Fruit fly (Drosophila melanogaster) whole organism, pupa: ENCODE results near the gene insv.

Experiments
- CG10348 ChIP-seq: fragments of 200-800 bp; sonication (Bioruptor generic); IDR thresholded peaks from 2 replicates; pipeline ENCODE4 v1.3.6; 2022; ENCODE audit warnings: missing biosample characterization, missing genetic modification characterization
- CG12605 ChIP-seq: fragments of 200-800 bp; sonication (Bioruptor generic); IDR thresholded peaks from 2 replicates; pipeline ENCODE4 v1.3.6; 2022; ENCODE audit warnings: missing biosample characterization, missing genetic modification characterization
- CG14655 ChIP-seq: fragments of 200-800 bp; sonication (Bioruptor generic); optimal IDR thresholded peaks from 3 replicates; lab custom pipeline; 2017; ENCODE audit warnings: mild to moderate bottlenecking, missing biosample characterization, missing genetic modification reagents, missing genetic modification characterization
- CG17806 ChIP-seq: fragments of 200-800 bp; sonication (Bioruptor generic); optimal IDR thresholded peaks from 2 replicates; lab custom pipeline; 2018; ENCODE audit warnings: missing biosample characterization, mild to moderate bottlenecking, missing genetic modification characterization, moderate library complexity
- CG34367 ChIP-seq: fragments of 200-800 bp; sonication (Bioruptor generic); optimal IDR thresholded peaks from 2 replicates; lab custom pipeline; 2018; ENCODE audit warnings: missing biosample characterization, mild to moderate bottlenecking, missing genetic modification characterization
- CG9948 ChIP-seq: fragments of 200-800 bp; sonication (Bioruptor generic); optimal IDR thresholded peaks from 2 replicates; lab custom pipeline; 2018; ENCODE audit warnings: missing biosample characterization, mild to moderate bottlenecking, missing genetic modification characterization, moderate library complexity
- EcR ChIP-seq: fragments of 200-800 bp; sonication (Bioruptor generic); optimal IDR thresholded peaks from 3 replicates; lab custom pipeline; 2019; ENCODE audit warnings: missing biosample characterization, missing genetic modification characterization, mild to moderate bottlenecking, moderate library complexity, missing genetic modification reagents
- Pif1A ChIP-seq: fragments of 200-800 bp; sonication (Bioruptor generic); optimal IDR thresholded peaks from 3 replicates; lab custom pipeline; 2016; ENCODE audit warnings: missing biosample characterization, missing genetic modification characterization
- Pif1B ChIP-seq: fragments of 200-800 bp; sonication (Bioruptor generic); optimal IDR thresholded peaks from 3 replicates; lab custom pipeline; 2016; ENCODE audit warnings: missing biosample characterization, missing genetic modification characterization
- Snoo ChIP-seq: fragments of 200-800 bp; sonication (Bioruptor generic); optimal IDR thresholded peaks from 3 replicates; lab custom pipeline; 2017; ENCODE audit warnings: missing biosample characterization, mild to moderate bottlenecking, missing genetic modification characterization, inconsistent platforms
- gl ChIP-seq: fragments of 200-800 bp; sonication (Bioruptor generic); optimal IDR thresholded peaks from 2 replicates; lab custom pipeline; 2018; ENCODE audit warnings: missing biosample characterization, mild to moderate bottlenecking, missing genetic modification characterization

- TF ChIP-seq CG34367 (no peak), Pif1B (GFP tag; lab: Kevin White, UChicago) (no peak), CG14655 (GFP tag; lab: Kevin White, UChicago) (no peak), Snoo (tag; lab: Kevin White, UChicago) (no peak), EcR (GFP tag; lab: Kevin White, UChicago) (no peak), Pif1A (GFP tag; lab: Kevin White, UChicago) (no peak), CG17806 (tag; lab: Kevin White, UChicago) (no peak), CG9948 (tag; lab: Kevin White, UChicago) (no peak), CG10348 (GFP tag; lab: Robert Waterston, UW) (no peak), gl (tag; lab: Kevin White, UChicago) (no peak), CG12605 (GFP tag; lab: Robert Waterston, UW) (no peak)
These were observed 47.1 kb upstream of the insv start for dm6 chr2L:2623947-2624346.
